Worm (Caenorhabditis elegans): ENCODE results near the gene egg-1.

The egg-1 gene

DNA sequence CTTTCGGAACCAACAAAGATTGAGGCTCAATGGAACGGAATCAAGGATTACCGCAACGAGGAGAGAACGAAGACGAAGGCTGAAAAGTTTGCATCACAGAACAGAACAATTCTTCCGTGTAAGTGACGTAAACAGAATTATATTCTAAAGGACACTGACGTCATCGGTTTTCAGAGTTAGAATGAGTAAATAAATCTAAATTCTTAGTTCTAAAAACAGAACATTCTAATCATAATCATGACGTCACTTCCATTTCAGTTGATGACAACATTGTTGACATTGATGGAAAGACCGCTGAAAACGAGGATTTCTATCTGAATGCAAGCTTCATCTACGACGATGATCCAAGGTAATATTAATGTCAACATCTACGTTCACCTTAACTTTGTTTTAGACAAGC, 36.0 kb downstream of the egg-1 start:
- TF ChIP-seq lsy-2 (tag; optimal IDR thresholded peaks at IDR 0.05) (peak in 1 of 2 experiments; percentile 8), fkh-8 (tag; optimal IDR thresholded peaks at IDR 0.05) (peak; percentile 75), pax-3 (tag; optimal IDR thresholded peaks at IDR 0.05) (peak; percentile 28), ztf-4 (tag; optimal IDR thresholded peaks at IDR 0.05) (peak; percentile 46), nhr-71 (tag; optimal IDR thresholded peaks at IDR 0.05) (peak; percentile 51), dsc-1 (tag; optimal IDR thresholded peaks at IDR 0.05) (peak; percentile 43), nhr-47 (tag; optimal IDR thresholded peaks at IDR 0.05) (peak; percentile 30), lin-14 (GFP tag; optimal IDR thresholded peaks at IDR 0.05) (peak; percentile 5), rnt-1 (tag; optimal IDR thresholded peaks at IDR 0.05) (no peak), ceh-63 (GFP tag; optimal IDR thresholded peaks at IDR 0.05) (no peak)

- no peak for TF ChIP-seq fos-1 (tag; optimal IDR thresholded peaks at IDR 0.05)
- peak; percentile 12 to 40 for TF ChIP-seq lin-35 (GFP tag; optimal IDR thresholded peaks at IDR 0.05)
- TF ChIP-seq skn-1 (tag; optimal IDR thresholded peaks at IDR 0.05): no peak
- no peak for TF ChIP-seq zag-1 (tag; optimal IDR thresholded peaks at IDR 0.05)
- TF ChIP-seq swsn-7 (tag; optimal IDR thresholded peaks at IDR 0.05): peak; percentile 8
- no peak for TF ChIP-seq lin-39 (tag; optimal IDR thresholded peaks at IDR 0.05)
- TF ChIP-seq sox-4 (tag; optimal IDR thresholded peaks at IDR 0.05): no peak
- no peak for TF ChIP-seq unc-130 (tag; optimal IDR thresholded peaks at IDR 0.05)
- TF ChIP-seq hlh-4 (tag; optimal IDR thresholded peaks at IDR 0.05): no peak
- TF ChIP-seq nhr-20 (tag; optimal IDR thresholded peaks at IDR 0.05): no peak
- TF ChIP-seq ceh-90 (tag; optimal IDR thresholded peaks at IDR 0.05): no peak
- TF ChIP-seq nhr-12 (tag; optimal IDR thresholded peaks at IDR 0.05): no peak
- peak; percentile 35 for TF ChIP-seq nhr-90 (tag; optimal IDR thresholded peaks at IDR 0.05; ENCODE audit: poor library complexity)
- peak; percentile 32 for TF ChIP-seq rnt-1 (tag; optimal IDR thresholded peaks at IDR 0.05)
- TF ChIP-seq alr-1 (tag; optimal IDR thresholded peaks at IDR 0.05; ENCODE audit: borderline replicate concordance): no peak
- TF ChIP-seq dpl-1 (GFP tag; optimal IDR thresholded peaks at IDR 0.05): peak in 1 of 3 experiments; percentile 32
- TF ChIP-seq F16B12.6 (tag; optimal IDR thresholded peaks at IDR 0.05): no peak
- peak in 1 of 2 experiments; percentile 12 for TF ChIP-seq efl-1 (optimal IDR thresholded peaks at IDR 0.05)
- TF ChIP-seq efl-1 (GFP tag; optimal IDR thresholded peaks at IDR 0.05 in 1 of 2): peak in 1 of 2 experiments; percentile 94
Observed at ce11 chrIII:5769726-5770235, 41.8 kb downstream of the egg-1 start, which contains the start of gene cutl-23. TSS of gene cutl-23 (plus strand) at chrIII:5770185.

Measured in whole organism, L1 larva.